Fruit fly (Drosophila melanogaster) whole organism, embryonic: Measurements from ENCODE around the gene CG13893.

Experiments
- Atf3 ChIP-seq: fragments of 200-800 bp; sonication (Bioruptor generic); optimal IDR thresholded peaks from 3 replicates; lab custom pipeline; 2016; ENCODE audit warnings: missing biosample characterization, missing genetic modification characterization
- Atf6 ChIP-seq: fragments of 200-800 bp; sonication (Bioruptor generic); IDR thresholded peaks from 2 replicates; pipeline ENCODE4 v1.3.6; 2022; ENCODE audit warnings: missing biosample characterization, missing genetic modification characterization
- CG10209 ChIP-seq: fragments of 200-800 bp; sonication (Bioruptor generic); optimal IDR thresholded peaks from 3 replicates; lab custom pipeline; 2017; ENCODE audit warnings: missing biosample characterization, mild to moderate bottlenecking, missing genetic modification characterization, missing genetic modification reagents
- CG13424 ChIP-seq: fragments of 200-800 bp; sonication (Bioruptor generic); optimal IDR thresholded peaks from 2 replicates; lab custom pipeline; 2019; ENCODE audit warnings: missing biosample characterization, mild to moderate bottlenecking, missing genetic modification characterization, moderate library complexity
- CG14860 ChIP-seq: fragments of 200-800 bp; sonication (Bioruptor generic); IDR thresholded peaks from 3 replicates; pipeline ENCODE4 v1.3.6; 2022; ENCODE audit warnings: missing biosample characterization, missing genetic modification characterization; ENCODE audit not compliant: partially characterized antibody
- CG15073 ChIP-seq: fragments of 200-800 bp; sonication (Bioruptor generic); optimal IDR thresholded peaks from 2 replicates; lab custom pipeline; 2016; ENCODE audit warnings: missing biosample characterization, missing genetic modification characterization
- CG1602 ChIP-seq: fragments of 200-800 bp; sonication (Bioruptor generic); optimal IDR thresholded peaks from 3 replicates; lab custom pipeline; 2016; ENCODE audit warnings: missing biosample characterization, missing genetic modification characterization
- CG18011 ChIP-seq: fragments of 200-800 bp; sonication (Bioruptor generic); optimal IDR thresholded peaks from 2 replicates; lab custom pipeline; 2017; ENCODE audit warnings: missing biosample characterization, missing genetic modification characterization, mild to moderate bottlenecking, moderate library complexity, missing genotype
- CG18764 ChIP-seq: fragments of 200-800 bp; sonication (Bioruptor generic); optimal IDR thresholded peaks from 3 replicates; lab custom pipeline; 2016; ENCODE audit warnings: missing biosample characterization, missing genetic modification characterization
- CG2712 ChIP-seq: fragments of 200-800 bp; optimal IDR thresholded peaks from 3 replicates; lab custom pipeline; 2019; ENCODE audit warnings: missing biosample characterization, mild to moderate bottlenecking, missing genetic modification characterization, moderate library complexity
- CG30020 ChIP-seq: fragments of 200-800 bp; optimal IDR thresholded peaks from 2 replicates; lab custom pipeline; 2019; ENCODE audit warnings: missing biosample characterization, mild to moderate bottlenecking, missing genetic modification characterization, moderate library complexity
- CG3163 ChIP-seq: fragments of 200-800 bp; sonication (Bioruptor generic); optimal IDR thresholded peaks from 3 replicates; lab custom pipeline; 2016; ENCODE audit warnings: missing biosample characterization, missing genetic modification characterization
- CG5180 ChIP-seq: fragments of 200-800 bp; sonication (Bioruptor generic); optimal IDR thresholded peaks from 3 replicates; lab custom pipeline; 2017; ENCODE audit warnings: missing biosample characterization, missing genetic modification characterization, mild to moderate bottlenecking, moderate library complexity, missing genetic modification reagents
- CG7928 ChIP-seq: fragments of 200-800 bp; sonication (Bioruptor generic); optimal IDR thresholded peaks from 2 replicates; lab custom pipeline; 2017; ENCODE audit warnings: missing biosample characterization, mild to moderate bottlenecking, missing genetic modification characterization
- CG8924 ChIP-seq: fragments of 200-800 bp; optimal IDR thresholded peaks from 3 replicates; lab custom pipeline; 2019; ENCODE audit warnings: missing biosample characterization, mild to moderate bottlenecking, missing genetic modification characterization, moderate library complexity
- CG8944 ChIP-seq: fragments of 200-800 bp; sonication (Bioruptor generic); optimal IDR thresholded peaks from 3 replicates; lab custom pipeline; 2016; ENCODE audit warnings: missing biosample characterization, missing genetic modification characterization
- D19A ChIP-seq: fragments of 200-800 bp; optimal IDR thresholded peaks from 3 replicates; lab custom pipeline; 2019; ENCODE audit warnings: missing biosample characterization, mild to moderate bottlenecking, missing genetic modification characterization, moderate library complexity
- Hr78 ChIP-seq, 2 experiments: fragments of 200-800 bp in 1 of 2; fragments of >200 bp in 1 of 2; sonication (Bioruptor generic) in 1 of 2; optimal IDR thresholded peaks; 2 replicates each; lab custom pipeline; 2017 to 2019; ENCODE audit warnings: missing biosample characterization in 2 of 2, missing genetic modification characterization in 2 of 2, mild to moderate bottlenecking in 1 of 2, moderate library complexity in 1 of 2
- Meics ChIP-seq: fragments of 200-800 bp; sonication (Bioruptor generic); optimal IDR thresholded peaks from 2 replicates; lab custom pipeline; 2017; ENCODE audit warnings: missing biosample characterization, mild to moderate bottlenecking, missing genetic modification characterization
- Oli ChIP-seq: fragments of 200-800 bp; sonication (Bioruptor generic); optimal IDR thresholded peaks from 2 replicates; lab custom pipeline; 2018; ENCODE audit warnings: missing biosample characterization, mild to moderate bottlenecking, missing genetic modification characterization, moderate library complexity
- Pdp1 ChIP-seq, 2 experiments: fragments of 200-800 bp; sonication (Bioruptor generic); optimal IDR thresholded peaks; 3 replicates each; lab custom pipeline; 2016; ENCODE audit warnings: missing biosample characterization in 2 of 2, missing genetic modification characterization in 2 of 2, mild to moderate bottlenecking in 1 of 2, moderate library complexity in 1 of 2
- Scr ChIP-seq: fragments of 200-800 bp; sonication (Bioruptor generic); IDR thresholded peaks from 2 replicates; pipeline ENCODE4 v1.3.6; 2022; ENCODE audit warnings: missing biosample characterization, missing genetic modification characterization; ENCODE audit not compliant: partially characterized antibody
- Sox102F ChIP-seq: fragments of 200-800 bp; sonication (Bioruptor generic); optimal IDR thresholded peaks from 2 replicates; lab custom pipeline; 2018; ENCODE audit warnings: missing biosample characterization, mild to moderate bottlenecking, missing genetic modification characterization, moderate library complexity
- Sry-δ ChIP-seq: fragments of 200-800 bp; sonication (Bioruptor generic); optimal IDR thresholded peaks from 2 replicates; lab custom pipeline; 2016; ENCODE audit warnings: missing biosample characterization, missing genetic modification characterization
- Ssrp ChIP-seq: fragments of 200-800 bp; sonication (Bioruptor generic); optimal IDR thresholded peaks from 2 replicates; lab custom pipeline; 2018; ENCODE audit warnings: missing biosample characterization, mild to moderate bottlenecking, missing genetic modification characterization, moderate library complexity
- Usf ChIP-seq: fragments of 200-800 bp; sonication (Bioruptor generic); optimal IDR thresholded peaks from 2 replicates; lab custom pipeline; 2017; ENCODE audit warnings: missing genotype, missing biosample characterization, missing genetic modification characterization
- YL-1 ChIP-seq: fragments of 200-800 bp; sonication (Bioruptor generic); optimal IDR thresholded peaks from 3 replicates; lab custom pipeline; 2017; ENCODE audit warnings: missing biosample characterization, mild to moderate bottlenecking, missing genetic modification characterization
- ash1 ChIP-seq: fragments of 200-800 bp; sonication (Bioruptor generic); optimal IDR thresholded peaks from 2 replicates; lab custom pipeline; 2018; ENCODE audit warnings: missing biosample characterization, mild to moderate bottlenecking, missing genetic modification characterization
- ato ChIP-seq: fragments of 200-800 bp; sonication (Bioruptor generic); IDR thresholded peaks from 2 replicates; pipeline ENCODE4 v1.3.6; 2022; ENCODE audit warnings: missing biosample characterization, missing genetic modification characterization; ENCODE audit not compliant: partially characterized antibody
- bsh ChIP-seq, 2 experiments: fragments of 200-800 bp; sonication (Bioruptor generic); optimal IDR thresholded peaks; 2 replicates each; lab custom pipeline; 2017 to 2018; ENCODE audit warnings: mild to moderate bottlenecking in 2 of 2, missing biosample characterization in 2 of 2, missing genetic modification characterization in 2 of 2, moderate library complexity in 1 of 2
- chn ChIP-seq: fragments of 200-800 bp; sonication (Bioruptor generic); optimal IDR thresholded peaks from 2 replicates; lab custom pipeline; 2016; ENCODE audit warnings: missing biosample characterization, missing genetic modification characterization
- crol ChIP-seq: fragments of 200-800 bp; sonication (Bioruptor generic); IDR thresholded peaks from 2 replicates; pipeline ENCODE4 v1.3.6; 2022; ENCODE audit warnings: missing biosample characterization, missing genetic modification characterization
- exex ChIP-seq: fragments of 200-800 bp; sonication (Bioruptor generic); optimal IDR thresholded peaks from 4 replicates; lab custom pipeline; 2018; ENCODE audit warnings: missing biosample characterization, mild to moderate bottlenecking, missing genetic modification characterization, moderate library complexity
- eyg ChIP-seq: fragments of 200-800 bp; sonication (Bioruptor generic); optimal IDR thresholded peaks from 3 replicates; lab custom pipeline; 2016; ENCODE audit warnings: missing biosample characterization, missing genetic modification characterization
- fd3F ChIP-seq: fragments of 200-800 bp; sonication (Bioruptor generic); optimal IDR thresholded peaks from 2 replicates; lab custom pipeline; 2018; ENCODE audit warnings: missing biosample characterization, mild to moderate bottlenecking, missing genetic modification characterization, moderate library complexity
- gce ChIP-seq: fragments of 200-800 bp; sonication (Bioruptor generic); IDR thresholded peaks from 3 replicates; pipeline ENCODE4 v1.3.6; 2022; ENCODE audit warnings: missing biosample characterization, missing genetic modification characterization
- jumu ChIP-seq: fragments of 200-800 bp; sonication (Bioruptor generic); optimal IDR thresholded peaks from 3 replicates; lab custom pipeline; 2016; ENCODE audit warnings: missing biosample characterization, missing genetic modification characterization
- lab ChIP-seq: fragments of 200-800 bp; sonication (Bioruptor generic); optimal IDR thresholded peaks from 3 replicates; lab custom pipeline; 2017; ENCODE audit warnings: missing biosample characterization, missing genetic modification characterization, mild to moderate bottlenecking, moderate library complexity, missing genetic modification reagents
- mirr ChIP-seq: fragments of 200-800 bp; sonication (Bioruptor generic); optimal IDR thresholded peaks from 3 replicates; lab custom pipeline; 2018; ENCODE audit warnings: missing biosample characterization, mild to moderate bottlenecking, missing genetic modification characterization
- so ChIP-seq: fragments of 200-800 bp; sonication (Bioruptor generic); IDR thresholded peaks from 3 replicates; pipeline ENCODE4 v1.3.6; 2022; ENCODE audit warnings: missing biosample characterization, missing genetic modification characterization
- sug ChIP-seq: fragments of 200-800 bp; optimal IDR thresholded peaks from 2 replicates; lab custom pipeline; 2019; ENCODE audit warnings: missing biosample characterization, mild to moderate bottlenecking, missing genetic modification characterization, moderate library complexity
- tin ChIP-seq: fragments of 200-800 bp; sonication (Bioruptor generic); optimal IDR thresholded peaks from 3 replicates; lab custom pipeline; 2016; ENCODE audit warnings: missing biosample characterization, missing genetic modification characterization
- tna ChIP-seq: fragments of 200-800 bp; sonication (Bioruptor generic); IDR thresholded peaks from 2 replicates; pipeline ENCODE4 v1.3.6; 2022; ENCODE audit warnings: missing biosample characterization, missing genetic modification characterization; ENCODE audit not compliant: partially characterized antibody
- trem ChIP-seq: fragments of 200-800 bp; optimal IDR thresholded peaks from 3 replicates; lab custom pipeline; 2019; ENCODE audit warnings: missing biosample characterization, mild to moderate bottlenecking, missing genetic modification characterization, moderate library complexity
- unpg ChIP-seq: fragments of 200-800 bp; sonication (Bioruptor generic); optimal IDR thresholded peaks from 3 replicates; lab custom pipeline; 2018; ENCODE audit warnings: missing biosample characterization, mild to moderate bottlenecking, missing genetic modification characterization, moderate library complexity
- wdn ChIP-seq: fragments of 200-800 bp; sonication (Bioruptor generic); IDR thresholded peaks from 2 replicates; pipeline ENCODE4 v1.3.6; 2022; ENCODE audit warnings: missing biosample characterization, missing genetic modification characterization

Gene CG13893

DNA sequence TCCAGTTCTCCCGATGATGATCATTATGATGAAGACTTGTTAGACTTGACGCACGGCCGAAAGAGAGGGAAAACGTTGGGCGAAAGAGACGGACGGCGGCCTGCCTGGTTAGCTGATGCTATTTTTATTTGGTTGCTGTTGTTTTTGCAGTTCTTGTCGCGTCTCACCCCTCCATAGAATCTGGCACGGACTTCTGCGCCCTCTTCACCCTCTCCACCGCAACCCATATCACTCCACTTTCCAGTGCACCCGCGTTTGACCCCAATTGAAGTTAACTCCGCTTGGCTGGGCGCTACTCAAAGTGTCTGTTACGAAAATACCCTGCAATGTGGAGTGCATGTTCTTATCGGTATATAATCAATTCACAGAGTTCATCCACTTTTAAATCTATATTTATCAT is 42.7 kb downstream of the CG13893 start (continued):
- TF ChIP-seq so (GFP tag; lab: Robert Waterston, UW) (0 out of 3 replicates have a peak, but pooled peaks have one; percentile 20), CG8924 (tag; lab: Kevin White, UChicago) (no peak), tna (GFP tag; lab: Robert Waterston, UW) (0 out of 2 replicates have a peak, but pooled peaks have one; percentile 10), CG5180 (no peak)

DNA sequence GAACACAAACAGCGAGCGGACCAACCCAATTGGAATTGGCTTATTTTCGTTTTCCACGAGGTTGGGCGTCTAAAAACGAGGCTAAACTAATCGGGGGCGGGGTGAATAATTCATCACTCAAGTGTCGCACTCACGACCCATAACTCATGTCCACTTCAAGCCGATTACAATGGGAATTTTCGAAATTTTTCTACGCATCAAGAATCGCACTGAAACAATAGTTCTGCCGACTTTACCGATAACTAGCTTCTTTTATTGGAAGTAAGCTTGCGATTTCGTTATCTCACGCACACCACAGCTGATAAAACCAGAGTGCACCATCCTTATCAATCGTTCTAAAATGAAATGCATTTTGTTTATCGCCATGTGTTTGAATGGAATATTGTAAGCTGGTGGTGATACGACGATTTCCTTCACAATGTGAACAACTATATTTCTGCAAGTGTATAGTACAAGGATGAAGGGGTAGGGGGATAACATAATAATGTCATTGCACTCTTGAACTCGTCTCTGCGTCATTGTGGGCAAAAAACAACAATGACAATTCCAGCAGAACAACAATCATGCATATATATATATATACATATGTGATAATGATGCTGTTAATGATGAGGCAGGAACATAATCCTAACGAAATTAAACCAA is 44.3 kb downstream of the CG13893 start:
- TF ChIP-seq mirr (GFP tag; lab: Kevin White, UChicago) (no peak), fd3F (GFP tag; lab: Kevin White, UChicago) (no peak), CG15073 (GFP tag; lab: Kevin White, UChicago) (no peak), jumu (GFP tag; lab: Kevin White, UChicago) (no peak), Sox102F (no peak), CG14860 (GFP tag; lab: Robert Waterston, UW) (no peak), CG8924 (tag; lab: Kevin White, UChicago) (no peak), sug (tag; lab: Kevin White, UChicago) (peak; percentile 77), CG18011 (GFP tag; lab: Kevin White, UChicago) (no peak), CG1602 (no peak), ash1 (GFP tag; lab: Kevin White, UChicago) (no peak), crol (GFP tag; lab: Robert Waterston, UW) (no peak), CG10209 (GFP tag; lab: Kevin White, UChicago) (no peak), Atf6 (0 out of 2 replicates have a peak, but pooled peaks have one; percentile 21), Hr78 (GFP tag; optimal IDR thresholded peaks at IDR 0.05; lab: Kevin White, UChicago) (peak in 1 of 2 experiments; percentile 27), Meics (GFP tag; lab: Kevin White, UChicago) (no peak), Ssrp (tag; lab: Kevin White, UChicago) (no peak), CG2712 (tag; lab: Kevin White, UChicago) (no peak), Oli (no peak), tin (no peak), Pdp1 (GFP tag; optimal IDR thresholded peaks at IDR 0.05; lab: Kevin White, UChicago) (peak in 1 of 2 experiments; percentile 9), eyg (GFP tag; lab: Kevin White, UChicago) (no peak), CG13424 (tag; lab: Kevin White, UChicago) (no peak), Scr (GFP tag; lab: Robert Waterston, UW) (no peak), CG18764 (GFP tag; lab: Kevin White, UChicago) (no peak), unpg (GFP tag; lab: Kevin White, UChicago) (no peak), wdn (no peak), trem (tag; lab: Kevin White, UChicago) (no peak), Atf3 (GFP tag; lab: Kevin White, UChicago) (no peak), CG30020 (tag; lab: Kevin White, UChicago) (no peak), chn (GFP tag; lab: Kevin White, UChicago) (no peak), CG7928 (no peak), ato (GFP tag; lab: Robert Waterston, UW) (no peak), YL-1 (GFP tag; lab: Kevin White, UChicago) (no peak), gce (GFP tag; lab: Robert Waterston, UW) (no peak), bsh (GFP tag; optimal IDR thresholded peaks at IDR 0.05; lab: Kevin White, UChicago) (no peak), Sry-δ (GFP tag; lab: Kevin White, UChicago) (no peak), exex (tag; lab: Kevin White, UChicago) (peak; percentile 45), CG3163 (GFP tag; lab: Kevin White, UChicago) (no peak), lab (peak; percentile 73), CG8944 (GFP tag; lab: Kevin White, UChicago) (no peak), D19A (tag; lab: Kevin White, UChicago) (no peak), Usf (GFP tag; lab: Kevin White, UChicago) (no peak)
